Fruit fly (Drosophila melanogaster) whole organism, embryonic: ENCODE data around the gene inaF-B.

Source experiments
- Asciz ChIP-seq: fragments of 200-800 bp; sonication (Bioruptor generic); optimal IDR thresholded peaks from 2 replicates; lab custom pipeline; 2017; ENCODE audit warnings: missing biosample characterization, mild to moderate bottlenecking, missing genetic modification characterization, missing genetic modification reagents
- CG10147 ChIP-seq: fragments of 200-800 bp; sonication (Bioruptor generic); optimal IDR thresholded peaks from 2 replicates; lab custom pipeline; 2019; ENCODE audit warnings: missing biosample characterization, mild to moderate bottlenecking, missing genetic modification characterization, moderate library complexity
- CG10209 ChIP-seq: fragments of 200-800 bp; sonication (Bioruptor generic); optimal IDR thresholded peaks from 3 replicates; lab custom pipeline; 2017; ENCODE audit warnings: missing biosample characterization, mild to moderate bottlenecking, missing genetic modification characterization, missing genetic modification reagents
- CG10431 ChIP-seq: fragments of 200-800 bp; sonication (Bioruptor generic); optimal IDR thresholded peaks from 3 replicates; lab custom pipeline; 2018; ENCODE audit warnings: missing biosample characterization, mild to moderate bottlenecking, missing genetic modification characterization
- CG10543 ChIP-seq: fragments of 200-800 bp; sonication (Bioruptor generic); optimal IDR thresholded peaks from 3 replicates; lab custom pipeline; 2017; ENCODE audit warnings: missing biosample characterization, mild to moderate bottlenecking, missing genetic modification characterization, moderate library complexity
- CG10959 ChIP-seq: fragments of 200-800 bp; sonication (Bioruptor generic); IDR thresholded peaks from 2 replicates; pipeline ENCODE4 v1.3.6; 2022; ENCODE audit warnings: missing biosample characterization, missing genetic modification characterization
- CG13424 ChIP-seq: fragments of 200-800 bp; sonication (Bioruptor generic); optimal IDR thresholded peaks from 2 replicates; lab custom pipeline; 2019; ENCODE audit warnings: missing biosample characterization, mild to moderate bottlenecking, missing genetic modification characterization, moderate library complexity
- CG14441 ChIP-seq: fragments of 200-800 bp; sonication (Bioruptor generic); IDR thresholded peaks from 2 replicates; pipeline ENCODE4 v1.3.6; 2022; ENCODE audit warnings: missing biosample characterization, missing genetic modification characterization
- CG15514 ChIP-seq: fragments of 200-800 bp; sonication (Bioruptor generic); optimal IDR thresholded peaks from 3 replicates; lab custom pipeline; 2017; ENCODE audit warnings: missing biosample characterization, missing genetic modification characterization, mild to moderate bottlenecking, moderate library complexity, missing genetic modification reagents
- CG15601 ChIP-seq: fragments of 200-800 bp; sonication (Bioruptor generic); optimal IDR thresholded peaks from 3 replicates; lab custom pipeline; 2019; ENCODE audit warnings: missing biosample characterization, mild to moderate bottlenecking, missing genetic modification characterization, moderate library complexity
- CG1603 ChIP-seq: fragments of 200-800 bp; sonication (Bioruptor generic); optimal IDR thresholded peaks from 2 replicates; lab custom pipeline; 2019; ENCODE audit warnings: missing biosample characterization, mild to moderate bottlenecking, missing genetic modification characterization, moderate library complexity
- CG17328 ChIP-seq: fragments of 200-800 bp; sonication (Bioruptor generic); IDR thresholded peaks from 2 replicates; pipeline ENCODE4 v1.3.6; 2022; ENCODE audit warnings: missing biosample characterization, missing genetic modification characterization
- CG17612 ChIP-seq: fragments of 200-800 bp; sonication (Bioruptor generic); IDR thresholded peaks from 2 replicates; pipeline ENCODE4 v1.3.6; 2022; ENCODE audit warnings: missing biosample characterization, missing genetic modification characterization
- CG17802 ChIP-seq: fragments of 200-800 bp; sonication (Bioruptor generic); optimal IDR thresholded peaks from 2 replicates; lab custom pipeline; 2018; ENCODE audit warnings: missing biosample characterization, mild to moderate bottlenecking, missing genetic modification characterization, moderate library complexity
- CG18011 ChIP-seq: fragments of 200-800 bp; sonication (Bioruptor generic); optimal IDR thresholded peaks from 2 replicates; lab custom pipeline; 2017; ENCODE audit warnings: missing biosample characterization, missing genetic modification characterization, mild to moderate bottlenecking, moderate library complexity, missing genotype
- CG18619 ChIP-seq: fragments of 200-800 bp; sonication (Bioruptor generic); optimal IDR thresholded peaks from 3 replicates; lab custom pipeline; 2017; ENCODE audit warnings: missing biosample characterization, mild to moderate bottlenecking, missing genetic modification characterization
- CG2116 ChIP-seq: fragments of 200-800 bp; sonication (Bioruptor generic); optimal IDR thresholded peaks from 3 replicates; lab custom pipeline; 2018; ENCODE audit warnings: missing biosample characterization, mild to moderate bottlenecking, missing genetic modification characterization
- CG2889 ChIP-seq: fragments of 200-800 bp; sonication (Bioruptor generic); IDR thresholded peaks from 3 replicates; pipeline ENCODE4 v1.3.6; 2022; ENCODE audit warnings: missing biosample characterization, missing genetic modification characterization
- CG30403 ChIP-seq: fragments of 200-800 bp; sonication (Bioruptor generic); optimal IDR thresholded peaks from 3 replicates; lab custom pipeline; 2016; ENCODE audit warnings: missing biosample characterization, missing genetic modification characterization
- CG34376 ChIP-seq: fragments of 200-800 bp; sonication (Bioruptor generic); optimal IDR thresholded peaks from 2 replicates; lab custom pipeline; 2018; ENCODE audit warnings: missing biosample characterization, mild to moderate bottlenecking, missing genetic modification characterization
- CG3838 ChIP-seq: fragments of 200-800 bp; sonication (Bioruptor generic); optimal IDR thresholded peaks from 3 replicates; lab custom pipeline; 2016; ENCODE audit warnings: missing biosample characterization, missing genetic modification characterization
- CG5180 ChIP-seq: fragments of 200-800 bp; sonication (Bioruptor generic); optimal IDR thresholded peaks from 3 replicates; lab custom pipeline; 2017; ENCODE audit warnings: missing biosample characterization, missing genetic modification characterization, mild to moderate bottlenecking, moderate library complexity, missing genetic modification reagents
- CG6254 ChIP-seq: fragments of 200-800 bp; sonication (Bioruptor generic); optimal IDR thresholded peaks from 3 replicates; lab custom pipeline; 2017; ENCODE audit warnings: mild to moderate bottlenecking, missing biosample characterization, missing genetic modification reagents, missing genetic modification characterization
- CG8281 ChIP-seq: fragments of 200-800 bp; sonication (Bioruptor generic); optimal IDR thresholded peaks from 2 replicates; lab custom pipeline; 2018; ENCODE audit warnings: missing biosample characterization, mild to moderate bottlenecking, missing genetic modification characterization, moderate library complexity
- Dip3 ChIP-seq: fragments of 200-800 bp; sonication (Bioruptor generic); optimal IDR thresholded peaks from 3 replicates; lab custom pipeline; 2016; ENCODE audit warnings: missing biosample characterization, missing genetic modification characterization
- Ets65A ChIP-seq: fragments of 200-800 bp; sonication (Bioruptor generic); peaks from one replicate; lab custom pipeline; 2016; ENCODE audit warnings: missing biosample characterization, missing genetic modification characterization
- Ets97D ChIP-seq: fragments of 200-800 bp; sonication (Bioruptor generic); optimal IDR thresholded peaks from 3 replicates; lab custom pipeline; 2016; ENCODE audit warnings: missing biosample characterization, missing genetic modification characterization
- HLH3B ChIP-seq: fragments of 200-800 bp; sonication (Bioruptor generic); IDR thresholded peaks from 2 replicates; pipeline ENCODE4 v1.3.6; 2022; ENCODE audit warnings: missing biosample characterization, missing genetic modification characterization
- HLH4C ChIP-seq: fragments of 200-800 bp; sonication (Bioruptor generic); IDR thresholded peaks from 3 replicates; pipeline ENCODE4 v1.3.6; 2022; ENCODE audit warnings: missing biosample characterization, missing genetic modification characterization; ENCODE audit not compliant: partially characterized antibody
- Rfx ChIP-seq: fragments of 200-800 bp; sonication (Bioruptor generic); IDR thresholded peaks from 2 replicates; pipeline ENCODE4 v1.3.6; 2022; ENCODE audit warnings: missing biosample characterization, missing genetic modification characterization
- abd-A ChIP-seq: fragments of 200-800 bp; sonication (Bioruptor generic); optimal IDR thresholded peaks from 3 replicates; lab custom pipeline; 2019; ENCODE audit warnings: missing biosample characterization, mild to moderate bottlenecking, missing genetic modification characterization, moderate library complexity
- bbx ChIP-seq: fragments of 200-800 bp; sonication (Bioruptor generic); IDR thresholded peaks from 2 replicates; pipeline ENCODE4 v1.3.6; 2022; ENCODE audit warnings: missing biosample characterization, missing genetic modification characterization; ENCODE audit not compliant: partially characterized antibody
- cas ChIP-seq: fragments of 200-800 bp; sonication (Bioruptor generic); IDR thresholded peaks from 2 replicates; pipeline ENCODE4 v1.3.6; 2022; ENCODE audit warnings: missing biosample characterization, missing genetic modification characterization
- cato ChIP-seq: fragments of 200-800 bp; sonication (Bioruptor generic); optimal IDR thresholded peaks from 2 replicates; lab custom pipeline; 2016; ENCODE audit warnings: missing biosample characterization, missing genetic modification characterization, borderline replicate concordance
- dimm ChIP-seq: fragments of 200-800 bp; sonication (Bioruptor generic); IDR thresholded peaks from 2 replicates; pipeline ENCODE4 v1.3.6; 2022; ENCODE audit warnings: missing biosample characterization, missing genetic modification characterization
- ewg ChIP-seq: fragments of 200-800 bp; sonication (Bioruptor generic); optimal IDR thresholded peaks from 3 replicates; lab custom pipeline; 2017; ENCODE audit warnings: mild to moderate bottlenecking, missing biosample characterization, missing genetic modification reagents, missing genetic modification characterization
- fd102C ChIP-seq: fragments of 200-800 bp; sonication (Bioruptor generic); optimal IDR thresholded peaks from 2 replicates; lab custom pipeline; 2018; ENCODE audit warnings: missing biosample characterization, mild to moderate bottlenecking, missing genetic modification characterization, moderate library complexity
- fd3F ChIP-seq: fragments of 200-800 bp; sonication (Bioruptor generic); optimal IDR thresholded peaks from 2 replicates; lab custom pipeline; 2018; ENCODE audit warnings: missing biosample characterization, mild to moderate bottlenecking, missing genetic modification characterization, moderate library complexity
- h ChIP-seq: fragments of >200 bp; optimal IDR thresholded peaks from 2 replicates; lab custom pipeline; 2017
- her ChIP-seq: fragments of 200-800 bp; sonication (Bioruptor generic); optimal IDR thresholded peaks from 2 replicates; lab custom pipeline; 2016; ENCODE audit warnings: missing biosample characterization, missing genetic modification characterization
- jumu ChIP-seq: fragments of 200-800 bp; sonication (Bioruptor generic); optimal IDR thresholded peaks from 3 replicates; lab custom pipeline; 2016; ENCODE audit warnings: missing biosample characterization, missing genetic modification characterization
- lmd ChIP-seq: fragments of 200-800 bp; sonication (Bioruptor generic); IDR thresholded peaks from 2 replicates; pipeline ENCODE4 v1.3.6; 2022; ENCODE audit warnings: missing biosample characterization, missing genetic modification characterization
- maf-S ChIP-seq: fragments of 200-800 bp; sonication (Bioruptor generic); optimal IDR thresholded peaks from 2 replicates; lab custom pipeline; 2016; ENCODE audit warnings: missing biosample characterization, missing genetic modification characterization
- row ChIP-seq: fragments of 200-800 bp; sonication (Bioruptor generic); IDR thresholded peaks from 3 replicates; pipeline ENCODE4 v1.3.6; 2022; ENCODE audit warnings: missing biosample characterization, missing genetic modification characterization
- slou ChIP-seq: fragments of 200-800 bp; sonication (Bioruptor generic); optimal IDR thresholded peaks from 3 replicates; lab custom pipeline; 2016; ENCODE audit warnings: missing biosample characterization, missing genetic modification characterization
- sna ChIP-seq: fragments of 200-800 bp; sonication (Bioruptor generic); IDR thresholded peaks from 2 replicates; pipeline ENCODE4 v1.3.6; 2022; ENCODE audit warnings: missing biosample characterization, missing genetic modification characterization; ENCODE audit not compliant: partially characterized antibody
- tap ChIP-seq: fragments of 200-800 bp; optimal IDR thresholded peaks from 3 replicates; lab custom pipeline; 2019; ENCODE audit warnings: missing biosample characterization, mild to moderate bottlenecking, missing genetic modification characterization, moderate library complexity
- zfh2 ChIP-seq: fragments of 200-800 bp; sonication (Bioruptor generic); optimal IDR thresholded peaks from 2 replicates; lab custom pipeline; 2016; ENCODE audit warnings: missing biosample characterization, missing genetic modification characterization

Gene inaF-B

dm6 chrX:11694959-11695882 is 37.3 kb downstream of the inaF-B start, which contains the start of gene PhKgamma (continued):
- no peak for TF ChIP-seq CG18619 (GFP tag; lab: Kevin White, UChicago)
- no peak for TF ChIP-seq CG6254 (GFP tag; lab: Kevin White, UChicago)
- no peak for TF ChIP-seq CG10959 (GFP tag; lab: Robert Waterston, UW)
- peak; percentile 13 for TF ChIP-seq CG30403 (GFP tag; lab: Kevin White, UChicago)
- TF ChIP-seq HLH3B = no peak
- TF ChIP-seq fd3F (GFP tag; lab: Kevin White, UChicago) = no peak
- TF ChIP-seq lmd (GFP tag; lab: Robert Waterston, UW) = no peak
- peak; percentile 19 for TF ChIP-seq her (GFP tag; lab: Kevin White, UChicago)
- TF ChIP-seq CG17328 (GFP tag; lab: Robert Waterston, UW) = no peak
- TF ChIP-seq CG15514 (GFP tag; lab: Kevin White, UChicago) = peak; percentile 92
- TF ChIP-seq CG2889 (GFP tag; lab: Robert Waterston, UW) = no peak
- no peak for TF ChIP-seq cas (GFP tag; lab: Robert Waterston, UW)
- peak; percentile 8 for TF ChIP-seq CG13424 (tag; lab: Kevin White, UChicago)
- TF ChIP-seq CG18011 (GFP tag; lab: Kevin White, UChicago) = no peak
- TF ChIP-seq CG5180 (GFP tag; lab: Kevin White, UChicago) = no peak
- TF ChIP-seq HLH4C (GFP tag; lab: Robert Waterston, UW) = peak; percentile 87
- TF ChIP-seq CG2116 = peak; percentile 79
- peak; percentile 38; the same call in 1 of the 3 replicates for TF ChIP-seq row (GFP tag; lab: Robert Waterston, UW)
- no peak for TF ChIP-seq dimm (GFP tag; lab: Robert Waterston, UW)
- no peak for TF ChIP-seq zfh2
- peak; percentile 8 for TF ChIP-seq Dip3 (GFP tag; lab: Kevin White, UChicago)
- no peak for TF ChIP-seq CG17802 (tag; lab: Kevin White, UChicago)
- TF ChIP-seq abd-A (tag; lab: Kevin White, UChicago) = no peak
- TF ChIP-seq CG10431 (GFP tag; lab: Kevin White, UChicago) = no peak
- peak; percentile 60 for TF ChIP-seq CG34376
- peak; percentile 88 for TF ChIP-seq Ets97D (GFP tag; lab: Kevin White, UChicago)
- no peak for TF ChIP-seq CG10209 (GFP tag; lab: Kevin White, UChicago)
- TF ChIP-seq CG17612 (GFP tag; lab: Robert Waterston, UW) = no peak
- no peak for TF ChIP-seq tap
- peak; percentile 8 for TF ChIP-seq CG10147 (GFP tag; lab: Kevin White, UChicago)
- peak; percentile 36 for TF ChIP-seq CG10543 (GFP tag; lab: Kevin White, UChicago)
- peak; percentile 92 for TF ChIP-seq CG1603 (tag; lab: Kevin White, UChicago)
- peak; percentile 15 for TF ChIP-seq slou (GFP tag; lab: Kevin White, UChicago)
- TF ChIP-seq maf-S (GFP tag; lab: Kevin White, UChicago) = no peak
- peak; percentile 63 for TF ChIP-seq CG15601
- peak; percentile 96 for TF ChIP-seq bbx
- TF ChIP-seq cato = no peak
- TF ChIP-seq CG3838 (GFP tag; lab: Kevin White, UChicago) = no peak
- TF ChIP-seq Rfx (GFP tag; lab: Robert Waterston, UW) = peak; percentile 52
- TF ChIP-seq CG14441 (GFP tag; lab: Robert Waterston, UW) = no peak
- TF ChIP-seq jumu (GFP tag; lab: Kevin White, UChicago) = peak; percentile 45
- no peak for TF ChIP-seq ewg (GFP tag; lab: Kevin White, UChicago)
- TF ChIP-seq CG8281 = no peak
- TF ChIP-seq Asciz (GFP tag; lab: Kevin White, UChicago) = no peak
- TF ChIP-seq Ets65A = peak; percentile 80
- TF ChIP-seq h (lab: Kevin White, UChicago) = no peak
- TF ChIP-seq fd102C = no peak
- peak; percentile 86 for TF ChIP-seq sna (GFP tag; lab: Robert Waterston, UW)
